Comparison of ENCODE assay signal across 3 worm cellular contexts in the genomic region with DNA sequence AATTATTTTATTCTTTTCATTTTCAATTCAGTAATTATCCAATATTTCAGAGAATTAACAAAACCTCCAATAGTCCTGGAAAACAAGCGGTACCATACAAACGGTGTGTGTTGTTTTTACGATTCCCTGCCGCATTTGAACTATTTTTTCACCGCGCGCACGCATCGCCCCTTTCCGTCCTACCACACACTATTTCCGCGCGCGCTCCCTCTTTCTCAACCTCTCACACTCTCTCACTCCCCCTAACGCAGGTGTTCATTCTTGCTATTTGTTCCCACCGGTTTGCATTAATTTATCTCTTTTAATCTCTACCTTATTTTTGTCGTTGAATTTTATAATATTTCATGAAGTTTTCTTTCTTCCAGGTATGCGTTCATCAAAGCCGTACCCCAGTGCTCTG.
TF ChIP-seq lines count a peak whose summit lies in the region.

A gene (plus strand): TSS at position 307 of the 400 bp plus-strand sequence.

TF ChIP-seq in whole organism, L4 larva, 104 proteins besides CTCF, POLR2A, EP300 and RAD21:
- TF ChIP-seq nhr-25 (tag; optimal IDR thresholded peaks at IDR 0.05; lab: Kevin White, UChicago; ENCODE audit: borderline replicate concordance, insufficient read depth) (no peak), duxl-1 (tag; optimal IDR thresholded peaks at IDR 0.05; lab: Kevin White, UChicago; ENCODE audit: poor library complexity) (peak; percentile 91)
TF ChIP-seq in whole organism, L4 larva: peak in this region for 1.

TF ChIP-seq in whole organism, late embryonic, 69 proteins besides CTCF, POLR2A, EP300 and RAD21:
- no peak for TF ChIP-seq unc-86 (tag; optimal IDR thresholded peaks at IDR 0.05; lab: Kevin White, UChicago)
- TF ChIP-seq fkh-6 (tag; optimal IDR thresholded peaks at IDR 0.05; lab: Kevin White, UChicago): no peak
- TF ChIP-seq mec-3 (tag; optimal IDR thresholded peaks at IDR 0.05; lab: Kevin White, UChicago; ENCODE audit: borderline replicate concordance): no peak
- peak; percentile 48 for TF ChIP-seq sdc-2 (tag; optimal IDR thresholded peaks at IDR 0.05; lab: Kevin White, UChicago)
- no peak for TF ChIP-seq pax-1 (tag; optimal IDR thresholded peaks at IDR 0.05; lab: Kevin White, UChicago)

TF ChIP-seq in whole organism, young adult, 124 proteins besides CTCF, POLR2A, EP300 and RAD21:
- TF ChIP-seq rec-8 (tag; optimal IDR thresholded peaks at IDR 0.05; lab: Kevin White, UChicago) (no peak), efl-1 (GFP tag; optimal IDR thresholded peaks at IDR 0.05; lab: Kevin White, UChicago) (peak; percentile 42), egrh-3 (GFP tag; IDR thresholded peaks at IDR 0.05; lab: Robert Waterston, UW) (0 out of 2 replicates have a peak, but pooled peaks have one; percentile 14), nfyb-1 (GFP tag; IDR thresholded peaks at IDR 0.05; lab: Robert Waterston, UW) (no peak), lin-26 (GFP tag; IDR thresholded peaks at IDR 0.05; lab: Robert Waterston, UW) (no peak), madf-6 (GFP tag; IDR thresholded peaks at IDR 0.05; lab: Robert Waterston, UW) (peak; percentile 33; the same call in 1 of the 2 replicates), hmg-1.2 (GFP tag; IDR thresholded peaks at IDR 0.05; lab: Robert Waterston, UW) (peak; percentile 29; the same call in 1 of the 2 replicates)
